Worm (Caenorhabditis elegans): ENCODE data around the gene ZK1320.7.

- no peak for TF ChIP-seq dve-1 (tag; optimal IDR thresholded peaks at IDR 0.05)
- no peak for TF ChIP-seq pha-4 (tag; optimal IDR thresholded peaks at IDR 0.05)
- no peak for TF ChIP-seq nhr-11 (tag; optimal IDR thresholded peaks at IDR 0.05)
- no peak for TF ChIP-seq ceh-34 (tag; optimal IDR thresholded peaks at IDR 0.05)
- no peak for TF ChIP-seq ets-4 (tag; optimal IDR thresholded peaks at IDR 0.05)
- no peak for TF ChIP-seq fkh-6 (tag; optimal IDR thresholded peaks at IDR 0.05)
- TF ChIP-seq ceh-9 (tag; optimal IDR thresholded peaks at IDR 0.05), result no peak
- TF ChIP-seq pat-9 (tag; optimal IDR thresholded peaks at IDR 0.05), result no peak
Measured at ce11 chrII:9656210-9656755, 15.1 kb upstream of the ZK1320.7 start, which contains the start of gene gstk-1.

Measured in whole organism, late embryonic.